Fruit fly (Drosophila melanogaster): Measurements from ENCODE around the gene CG34175.

DNA sequence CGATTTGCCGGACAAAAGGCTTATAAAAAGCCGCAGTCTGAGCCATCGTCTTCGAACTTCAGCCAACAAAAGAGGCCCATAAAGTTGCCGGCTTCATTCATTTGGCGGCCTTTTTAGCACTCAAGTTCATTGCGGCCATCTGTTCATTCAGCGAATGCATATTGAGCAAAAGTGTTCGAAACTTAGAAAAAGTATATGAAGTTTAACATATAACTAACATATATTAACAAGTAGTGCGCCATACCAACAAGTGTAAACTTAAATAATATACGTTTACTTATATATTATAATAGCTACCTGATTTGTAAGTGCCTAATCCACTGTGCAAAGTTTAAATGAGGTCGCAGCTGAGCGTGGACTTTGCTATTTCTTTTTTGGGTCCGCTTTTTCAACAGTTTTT is 38.5 kb downstream of the CG34175 start:
- no peak for TF ChIP-seq Snoo (tag; optimal IDR thresholded peaks at IDR 0.05)
- TF ChIP-seq CG17806 (tag; optimal IDR thresholded peaks at IDR 0.05): no peak
- TF ChIP-seq CG14655 (GFP tag; optimal IDR thresholded peaks at IDR 0.05): peak; percentile 24
